Worm (Caenorhabditis elegans) whole organism, young adult: ENCODE measurements around the gene T26C5.3.

Source experiments
- B0019.2 ChIP-seq: fragments of 200-800 bp; sonication (Bioruptor generic); conservative IDR thresholded peaks from 2 replicates; pipeline ENCODE4 v1.3.6; 2022; ENCODE audit warnings: missing genetic modification reagents, missing genetic modification characterization, missing compliant biosample characterization
- B0261.1 ChIP-seq: sonication (generic microtip); optimal IDR thresholded peaks from 2 replicates; lab custom pipeline; 2016; ENCODE audit warnings: mild to moderate bottlenecking, missing genetic modification characterization, moderate library complexity, missing compliant biosample characterization
- F22D6.2 ChIP-seq: sonication (generic microtip); optimal IDR thresholded peaks from 2 replicates; lab custom pipeline; 2016; ENCODE audit warnings: mild to moderate bottlenecking, missing genetic modification characterization, missing compliant biosample characterization
- F49E8.2 ChIP-seq: sonication (generic microtip); optimal IDR thresholded peaks from 3 replicates; lab custom pipeline; 2017; ENCODE audit warnings: missing genetic modification characterization, mild to moderate bottlenecking, missing compliant biosample characterization, antibody characterized with exemption, moderate library complexity; ENCODE audit not compliant: insufficient read depth
- F52B5.7 ChIP-seq: sonication (generic microtip); optimal IDR thresholded peaks from 2 replicates; lab custom pipeline; 2016; ENCODE audit warnings: mild to moderate bottlenecking, missing genetic modification characterization, missing compliant biosample characterization
- F57A8.1 ChIP-seq: fragments of 200-800 bp; sonication (Bioruptor generic); optimal IDR thresholded peaks from 2 replicates; lab custom pipeline; 2018; ENCODE audit warnings: mild to moderate bottlenecking, missing genetic modification characterization, moderate library complexity, missing compliant biosample characterization
- Y53F4B.3 ChIP-seq: fragments of 200-800 bp; sonication (Bioruptor generic); IDR thresholded peaks from 2 replicates; pipeline ENCODE4 v1.3.6; 2022; ENCODE audit warnings: missing genetic modification reagents, missing genetic modification characterization, missing compliant biosample characterization
- Y53G8AR.9 ChIP-seq: fragments of 200-800 bp; sonication (Bioruptor generic); conservative IDR thresholded peaks from 2 replicates; pipeline ENCODE4 v1.3.6; 2022; ENCODE audit warnings: missing genetic modification reagents, missing genetic modification characterization, missing compliant biosample characterization
- Y56A3A.18 ChIP-seq: fragments of 200-800 bp; sonication (Bioruptor generic); IDR thresholded peaks from 2 replicates; pipeline ENCODE4 v1.3.6; 2022; ENCODE audit warnings: missing genetic modification reagents, missing genetic modification characterization, missing compliant biosample characterization
- akir-1 ChIP-seq: fragments of 200-800 bp; sonication (Bioruptor generic); optimal IDR thresholded peaks from 2 replicates; lab custom pipeline; 2018; ENCODE audit warnings: mild to moderate bottlenecking, missing genetic modification characterization, moderate library complexity, missing compliant biosample characterization
- ama-1 ChIP-seq, 3 experiments: fragments of 150-350 bp in 1 of 3; sonication (generic microtip) in 2 of 3; optimal IDR thresholded peaks; 2 replicates each; lab custom pipeline; 2014 to 2018; ENCODE audit warnings: missing biosample characterization in 2 of 3, missing genetic modification characterization in 2 of 3, missing genetic modification reagents in 2 of 3
- aptf-2 ChIP-seq: fragments of 200-800 bp; sonication (Bioruptor generic); conservative IDR thresholded peaks from 2 replicates; pipeline ENCODE4 v1.3.6; 2022; ENCODE audit warnings: missing genetic modification reagents, missing genetic modification characterization, missing compliant biosample characterization
- attf-5 ChIP-seq: fragments of 200-800 bp; sonication (Bioruptor generic); optimal IDR thresholded peaks from 2 replicates; lab custom pipeline; 2018; ENCODE audit warnings: mild to moderate bottlenecking, missing genetic modification characterization, missing compliant biosample characterization
- cebp-1 ChIP-seq, 2 experiments: fragments of 200-800 bp in 1 of 2; sonication (Bioruptor generic) in 1 of 2; sonication (generic microtip) in 1 of 2; IDR thresholded peaks in 1 of 2; optimal IDR thresholded peaks in 1 of 2; 2 replicates each; pipeline versions ENCODE4 v1.3.6 to Lab custom; 2017 to 2022; ENCODE audit warnings: missing compliant biosample characterization in 2 of 2, missing genetic modification characterization in 2 of 2, mild to moderate bottlenecking in 1 of 2, missing genetic modification reagents in 1 of 2, moderate library complexity in 1 of 2
- cebp-2 ChIP-seq: fragments of 200-800 bp; sonication (Bioruptor generic); IDR thresholded peaks from 2 replicates; pipeline ENCODE4 v1.3.6; 2022; ENCODE audit warnings: missing genetic modification characterization, missing compliant biosample characterization
- ceh-58 ChIP-seq: fragments of 200-800 bp; sonication (Bioruptor generic); IDR thresholded peaks from 2 replicates; pipeline ENCODE4 v1.3.6; 2022; ENCODE audit warnings: missing genetic modification characterization, missing compliant biosample characterization
- ceh-91 ChIP-seq: fragments of 200-800 bp; sonication (Bioruptor generic); IDR thresholded peaks from 2 replicates; pipeline ENCODE4 v1.3.6; 2022; ENCODE audit warnings: missing genetic modification reagents, missing genetic modification characterization, missing compliant biosample characterization
- dpl-1 ChIP-seq: fragments of 150-350 bp; optimal IDR thresholded peaks from 2 replicates; lab custom pipeline; 2014; ENCODE audit warnings: missing biosample characterization, missing genetic modification reagents, missing genetic modification characterization
- efl-1 ChIP-seq: fragments of 150-350 bp; optimal IDR thresholded peaks from 2 replicates; lab custom pipeline; 2014; ENCODE audit warnings: missing biosample characterization, missing genetic modification reagents, missing genetic modification characterization
- fkh-3 ChIP-seq: sonication (generic microtip); optimal IDR thresholded peaks from 2 replicates; lab custom pipeline; 2016; ENCODE audit warnings: mild to moderate bottlenecking, missing genetic modification characterization, missing compliant biosample characterization
- lin-40 ChIP-seq: sonication (generic microtip); optimal IDR thresholded peaks from 2 replicates; lab custom pipeline; 2016; ENCODE audit warnings: missing genetic modification characterization, mild to moderate bottlenecking, missing compliant biosample characterization, missing genotype, missing genetic modification reagents
- lin-54 ChIP-seq: fragments of 200-800 bp; sonication (Bioruptor generic); optimal IDR thresholded peaks from 2 replicates; lab custom pipeline; 2018; ENCODE audit warnings: mild to moderate bottlenecking, missing genetic modification characterization, missing compliant biosample characterization
- lsl-1 ChIP-seq: fragments of 200-800 bp; sonication (Bioruptor generic); optimal IDR thresholded peaks from 2 replicates; lab custom pipeline; 2018; ENCODE audit warnings: mild to moderate bottlenecking, missing genetic modification characterization, moderate library complexity, missing compliant biosample characterization
- lsy-27 ChIP-seq: sonication (generic microtip); optimal IDR thresholded peaks from 2 replicates; lab custom pipeline; 2017; ENCODE audit warnings: missing genetic modification characterization, mild to moderate bottlenecking, missing compliant biosample characterization, antibody characterized with exemption, missing genotype, borderline replicate concordance; ENCODE audit not compliant: insufficient read depth
- madf-3 ChIP-seq: fragments of 200-800 bp; sonication (Bioruptor generic); IDR thresholded peaks from 2 replicates; pipeline ENCODE4 v1.3.6; 2022; ENCODE audit warnings: missing genetic modification reagents, missing genetic modification characterization, missing compliant biosample characterization
- nfyb-1 ChIP-seq: fragments of 200-800 bp; sonication (Bioruptor generic); IDR thresholded peaks from 2 replicates; pipeline ENCODE4 v1.3.6; 2022; ENCODE audit warnings: missing genetic modification reagents, missing genetic modification characterization, missing compliant biosample characterization
- nhr-90 ChIP-seq: sonication (generic microtip); optimal IDR thresholded peaks from 2 replicates; lab custom pipeline; 2016; ENCODE audit warnings: missing genotype, mild to moderate bottlenecking, missing genetic modification characterization, missing compliant biosample characterization
- rpc-1 ChIP-seq, 2 experiments: fragments of 150-350 bp in 1 of 2; sonication (generic microtip) in 1 of 2; optimal IDR thresholded peaks; 2 replicates each; lab custom pipeline; 2014 to 2018; ENCODE audit warnings: missing biosample characterization in 1 of 2, missing genetic modification characterization in 1 of 2, missing genetic modification reagents in 1 of 2, missing genotype in 1 of 2
- snpc-4 ChIP-seq, 5 experiments: fragments of 150-350 bp in 1 of 5; sonication (generic microtip) in 4 of 5; optimal IDR thresholded peaks; 2 replicates each; lab custom pipeline; 2014 to 2018; ENCODE audit warnings: missing genetic modification characterization in 5 of 5, missing biosample characterization in 3 of 5, antibody characterized with exemption in 2 of 5, mild to moderate bottlenecking in 2 of 5, missing compliant biosample characterization in 2 of 5, missing genotype in 2 of 5, moderate library complexity in 2 of 5, missing genetic modification reagents in 1 of 5
- sptf-2 ChIP-seq: fragments of 200-800 bp; sonication (Bioruptor generic); optimal IDR thresholded peaks from 2 replicates; lab custom pipeline; 2018; ENCODE audit warnings: mild to moderate bottlenecking, missing genetic modification characterization, missing compliant biosample characterization
- tbp1 ChIP-seq: fragments of 200-800 bp; sonication (Bioruptor generic); optimal IDR thresholded peaks from 2 replicates; lab custom pipeline; 2018; ENCODE audit warnings: mild to moderate bottlenecking, missing genetic modification characterization, missing compliant biosample characterization
- xnd-1 ChIP-seq: sonication (generic microtip); optimal IDR thresholded peaks from 2 replicates; lab custom pipeline; 2016; ENCODE audit warnings: missing genotype, missing genetic modification reagents, missing genetic modification characterization, missing compliant biosample characterization
- ztf-18 ChIP-seq: sonication (generic microtip); optimal IDR thresholded peaks from 2 replicates; lab custom pipeline; 2016; ENCODE audit warnings: missing genotype, mild to moderate bottlenecking, missing genetic modification characterization, missing compliant biosample characterization
- ztf-28 ChIP-seq: fragments of 200-800 bp; sonication (Bioruptor generic); IDR thresholded peaks from 2 replicates; pipeline ENCODE4 v1.3.6; 2022; ENCODE audit warnings: missing genetic modification reagents, missing genetic modification characterization, missing compliant biosample characterization
- ztf-3 ChIP-seq: fragments of 200-800 bp; sonication (Bioruptor generic); optimal IDR thresholded peaks from 2 replicates; lab custom pipeline; 2018; ENCODE audit warnings: mild to moderate bottlenecking, missing genetic modification characterization, missing compliant biosample characterization

T26C5.3 gene

DNA sequence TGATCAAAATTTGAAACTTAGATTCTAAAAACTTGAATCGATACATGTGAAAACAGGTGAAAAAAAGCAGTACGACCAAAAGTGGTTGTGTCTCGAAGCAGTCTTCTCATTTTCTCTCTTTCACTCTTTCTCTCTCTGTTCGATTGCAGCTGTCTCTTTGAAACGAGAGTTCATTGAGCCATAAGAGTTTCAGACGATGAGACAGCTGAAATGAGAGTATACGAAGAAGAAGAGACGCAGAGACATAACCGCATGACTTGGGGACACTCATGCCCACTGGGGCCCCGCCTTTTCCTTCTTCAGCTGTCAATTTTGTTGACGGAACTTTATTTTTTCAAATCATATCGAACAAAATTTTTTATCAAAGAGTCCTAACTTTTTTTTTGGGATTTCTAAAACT, 37.6 kb downstream of the T26C5.3 start (continued):
- TF ChIP-seq lsy-27 (tag; lab: Kevin White, UChicago) (no peak), ceh-91 (GFP tag; lab: Robert Waterston, UW) (no peak), akir-1 (GFP tag; lab: Kevin White, UChicago) (no peak), nhr-90 (tag; lab: Kevin White, UChicago) (peak; percentile 1), nfyb-1 (peak; percentile 67; the same call in 1 of the 2 replicates), tbp1 (GFP tag; lab: Kevin White, UChicago) (peak; percentile 48), dpl-1 (GFP tag; lab: Kevin White, UChicago) (no peak), madf-3 (peak; percentile 57; the same call in 1 of the 2 replicates), B0019.2 (GFP tag; lab: Robert Waterston, UW) (no peak), lsl-1 (no peak), aptf-2 (no peak), Y53F4B.3 (GFP tag; lab: Robert Waterston, UW) (no peak), fkh-3 (tag; lab: Kevin White, UChicago) (no peak), ztf-28 (GFP tag; lab: Robert Waterston, UW) (no peak), Y53G8AR.9 (GFP tag; lab: Robert Waterston, UW) (0 out of 2 replicates have a peak, but pooled peaks have one; percentile 31), Y56A3A.18 (GFP tag; lab: Robert Waterston, UW) (no peak), ztf-3 (no peak), ztf-18 (tag; lab: Kevin White, UChicago) (peak; percentile 16), efl-1 (GFP tag; lab: Kevin White, UChicago) (no peak), lin-40 (tag; lab: Kevin White, UChicago) (peak; percentile 88), F22D6.2 (tag; lab: Kevin White, UChicago) (peak; percentile 44), cebp-2 (GFP tag; lab: Robert Waterston, UW) (no peak), ceh-58 (no peak), F49E8.2 (tag; lab: Kevin White, UChicago) (no peak), lin-54 (GFP tag; lab: Kevin White, UChicago) (peak; percentile 47), sptf-2 (GFP tag; lab: Kevin White, UChicago) (no peak), rpc-1 (optimal IDR thresholded peaks at IDR 0.05; lab: Kevin White, UChicago) (no peak), rpc-1 (tag; optimal IDR thresholded peaks at IDR 0.05; lab: Kevin White, UChicago) (no peak), B0261.1 (tag; lab: Kevin White, UChicago) (no peak), cebp-1 (GFP tag; IDR thresholded peaks at IDR 0.05; lab: Robert Waterston, UW) (no peak), cebp-1 (tag; optimal IDR thresholded peaks at IDR 0.05; lab: Kevin White, UChicago) (peak; percentile 78), F57A8.1 (GFP tag; lab: Kevin White, UChicago) (no peak), attf-5 (GFP tag; lab: Kevin White, UChicago) (peak; percentile 83)

DNA sequence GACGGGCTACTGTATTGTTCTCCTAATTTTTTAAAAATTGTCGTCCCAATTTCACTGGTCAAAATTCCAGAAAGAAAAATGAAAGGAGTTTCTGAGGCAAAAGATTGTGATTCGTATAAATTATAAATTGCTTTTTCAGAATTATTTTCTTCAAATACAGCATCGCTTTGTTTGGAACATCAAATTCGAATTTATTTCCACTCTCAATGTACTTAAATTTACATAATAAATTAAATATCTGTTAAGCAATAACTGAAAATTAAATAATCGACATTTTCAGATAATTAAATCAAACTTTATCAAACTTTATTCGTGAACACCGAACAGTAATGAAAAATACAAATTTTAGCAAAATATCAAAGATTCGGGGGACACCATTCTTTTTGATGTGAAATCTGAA, 38.4 kb downstream of the T26C5.3 start:
- TF ChIP-seq Y53G8AR.9 (GFP tag; lab: Robert Waterston, UW) (0 out of 2 replicates have a peak, but pooled peaks have one; percentile 48), xnd-1 (peak; percentile 22), snpc-4 (GFP tag; optimal IDR thresholded peaks at IDR 0.05; lab: Kevin White, UChicago) (no peak), snpc-4 (tag; optimal IDR thresholded peaks at IDR 0.05; lab: Kevin White, UChicago) (peak in 1 of 4 experiments; percentile 26), F52B5.7 (tag; lab: Kevin White, UChicago) (no peak), ama-1 (optimal IDR thresholded peaks at IDR 0.05; lab: Kevin White, UChicago) (no peak), ama-1 (GFP tag; optimal IDR thresholded peaks at IDR 0.05; lab: Kevin White, UChicago) (no peak), nfyb-1 (no peak)
